Worm (Caenorhabditis elegans) whole organism, young adult: ENCODE results near the gene R04F11.5.

Source experiments
- B0261.1 ChIP-seq: sonication (generic microtip); optimal IDR thresholded peaks from 2 replicates; lab custom pipeline; 2016; ENCODE audit warnings: mild to moderate bottlenecking, missing genetic modification characterization, moderate library complexity, missing compliant biosample characterization
- C06A6.2 ChIP-seq: fragments of 200-800 bp; sonication (Bioruptor generic); conservative IDR thresholded peaks from 2 replicates; pipeline ENCODE4 v1.3.6; 2022; ENCODE audit warnings: missing genetic modification characterization, missing compliant biosample characterization
- D2030.7 ChIP-seq: fragments of 200-800 bp; sonication (Bioruptor generic); IDR thresholded peaks from 2 replicates; pipeline ENCODE4 v1.3.6; 2022; ENCODE audit warnings: missing genetic modification reagents, missing genetic modification characterization, missing compliant biosample characterization
- F23B12.7 ChIP-seq: sonication (generic microtip); optimal IDR thresholded peaks from 2 replicates; lab custom pipeline; 2017; ENCODE audit warnings: missing genetic modification characterization, mild to moderate bottlenecking, missing compliant biosample characterization, antibody characterized with exemption, moderate library complexity; ENCODE audit not compliant: insufficient read depth
- F39B2.1 ChIP-seq: fragments of 200-800 bp; sonication (Bioruptor generic); IDR thresholded peaks from 2 replicates; pipeline ENCODE4 v1.3.6; 2022; ENCODE audit warnings: missing genetic modification reagents, missing genetic modification characterization, missing compliant biosample characterization
- Y53F4B.3 ChIP-seq: fragments of 200-800 bp; sonication (Bioruptor generic); IDR thresholded peaks from 2 replicates; pipeline ENCODE4 v1.3.6; 2022; ENCODE audit warnings: missing genetic modification reagents, missing genetic modification characterization, missing compliant biosample characterization
- Y56A3A.18 ChIP-seq: fragments of 200-800 bp; sonication (Bioruptor generic); IDR thresholded peaks from 2 replicates; pipeline ENCODE4 v1.3.6; 2022; ENCODE audit warnings: missing genetic modification reagents, missing genetic modification characterization, missing compliant biosample characterization
- ZK185.1 ChIP-seq: sonication (generic microtip); optimal IDR thresholded peaks from 2 replicates; lab custom pipeline; 2016; ENCODE audit warnings: mild to moderate bottlenecking, missing genetic modification characterization, missing compliant biosample characterization; ENCODE audit not compliant: poor library complexity, severe bottlenecking
- atf-7 ChIP-seq: sonication (generic microtip); optimal IDR thresholded peaks from 2 replicates; lab custom pipeline; 2017; ENCODE audit warnings: mild to moderate bottlenecking, missing genetic modification characterization, missing compliant biosample characterization
- athp-1 ChIP-seq: sonication (generic microtip); optimal IDR thresholded peaks from 2 replicates; lab custom pipeline; 2017; ENCODE audit warnings: mild to moderate bottlenecking, missing genetic modification characterization, missing compliant biosample characterization
- attf-5 ChIP-seq: fragments of 200-800 bp; sonication (Bioruptor generic); optimal IDR thresholded peaks from 2 replicates; lab custom pipeline; 2018; ENCODE audit warnings: mild to moderate bottlenecking, missing genetic modification characterization, missing compliant biosample characterization
- attf-6 ChIP-seq: fragments of 200-800 bp; sonication (Bioruptor generic); IDR thresholded peaks from 2 replicates; pipeline ENCODE4 v1.3.6; 2022; ENCODE audit warnings: missing genetic modification reagents, missing genetic modification characterization, missing compliant biosample characterization
- bed-2 ChIP-seq: fragments of 200-800 bp; sonication (Bioruptor generic); IDR thresholded peaks from 2 replicates; pipeline ENCODE4 v1.3.6; 2022; ENCODE audit warnings: missing genetic modification reagents, missing genetic modification characterization, missing compliant biosample characterization
- ccch-3 ChIP-seq: fragments of 200-800 bp; sonication (Bioruptor generic); optimal IDR thresholded peaks from 2 replicates; lab custom pipeline; 2018; ENCODE audit warnings: mild to moderate bottlenecking, missing genetic modification characterization, missing compliant biosample characterization
- cebp-1 ChIP-seq, 2 experiments: fragments of 200-800 bp in 1 of 2; sonication (Bioruptor generic) in 1 of 2; sonication (generic microtip) in 1 of 2; IDR thresholded peaks in 1 of 2; optimal IDR thresholded peaks in 1 of 2; 2 replicates each; pipeline versions ENCODE4 v1.3.6 to Lab custom; 2017 to 2022; ENCODE audit warnings: missing compliant biosample characterization in 2 of 2, missing genetic modification characterization in 2 of 2, mild to moderate bottlenecking in 1 of 2, missing genetic modification reagents in 1 of 2, moderate library complexity in 1 of 2
- ceh-40 ChIP-seq: fragments of 200-800 bp; sonication (Bioruptor generic); IDR thresholded peaks from 2 replicates; pipeline ENCODE4 v1.3.6; 2022; ENCODE audit warnings: missing genetic modification characterization, missing compliant biosample characterization
- ceh-58 ChIP-seq: fragments of 200-800 bp; sonication (Bioruptor generic); IDR thresholded peaks from 2 replicates; pipeline ENCODE4 v1.3.6; 2022; ENCODE audit warnings: missing genetic modification characterization, missing compliant biosample characterization
- chd-7 ChIP-seq: sonication (generic microtip); optimal IDR thresholded peaks from 2 replicates; lab custom pipeline; 2016; ENCODE audit warnings: mild to moderate bottlenecking, missing genetic modification characterization, moderate library complexity, missing compliant biosample characterization
- dox-1 ChIP-seq: fragments of 200-800 bp; sonication (Bioruptor generic); IDR thresholded peaks from 2 replicates; pipeline ENCODE4 v1.3.6; 2022; ENCODE audit warnings: missing genetic modification reagents, missing genetic modification characterization, missing compliant biosample characterization
- efl-1 ChIP-seq: fragments of 150-350 bp; optimal IDR thresholded peaks from 2 replicates; lab custom pipeline; 2014; ENCODE audit warnings: missing biosample characterization, missing genetic modification reagents, missing genetic modification characterization
- egl-44 ChIP-seq: fragments of 200-800 bp; sonication (Bioruptor generic); IDR thresholded peaks from 2 replicates; pipeline ENCODE4 v1.3.6; 2022; ENCODE audit warnings: missing genetic modification reagents, missing genetic modification characterization, missing compliant biosample characterization
- hmg-1.2 ChIP-seq: fragments of 200-800 bp; sonication (Bioruptor generic); IDR thresholded peaks from 2 replicates; pipeline ENCODE4 v1.3.6; 2022; ENCODE audit warnings: missing genetic modification reagents, missing genetic modification characterization, missing compliant biosample characterization
- hsf-1 ChIP-seq: fragments of 200-800 bp; sonication (Bioruptor generic); IDR thresholded peaks from 2 replicates; pipeline ENCODE4 v1.3.6; 2022; ENCODE audit warnings: missing genetic modification reagents, missing genetic modification characterization, missing compliant biosample characterization
- lin-35 ChIP-seq, 3 experiments: fragments of 150-350 bp in 2 of 3; sonication (generic microtip) in 1 of 3; optimal IDR thresholded peaks; 2 replicates each; lab custom pipeline; 2014 to 2018; ENCODE audit warnings: missing biosample characterization in 3 of 3, missing genetic modification characterization in 3 of 3, missing genetic modification reagents in 3 of 3
- lin-40 ChIP-seq: sonication (generic microtip); optimal IDR thresholded peaks from 2 replicates; lab custom pipeline; 2016; ENCODE audit warnings: missing genetic modification characterization, mild to moderate bottlenecking, missing compliant biosample characterization, missing genotype, missing genetic modification reagents
- nfya-1 ChIP-seq: sonication (generic microtip); optimal IDR thresholded peaks from 2 replicates; lab custom pipeline; 2017; ENCODE audit warnings: antibody characterized with exemption, missing compliant biosample characterization, missing genetic modification characterization, borderline replicate concordance; ENCODE audit not compliant: insufficient read depth
- nhr-80 ChIP-seq: sonication (generic microtip); optimal IDR thresholded peaks from 2 replicates; lab custom pipeline; 2016; ENCODE audit warnings: missing genetic modification characterization, missing compliant biosample characterization
- nhr-90 ChIP-seq: sonication (generic microtip); optimal IDR thresholded peaks from 2 replicates; lab custom pipeline; 2016; ENCODE audit warnings: missing genotype, mild to moderate bottlenecking, missing genetic modification characterization, missing compliant biosample characterization
- pbrm-1 ChIP-seq: fragments of 200-800 bp; sonication (Bioruptor generic); IDR thresholded peaks from 2 replicates; pipeline ENCODE4 v1.3.6; 2022; ENCODE audit warnings: missing genetic modification reagents, missing genetic modification characterization, missing compliant biosample characterization
- snpc-4 ChIP-seq, 5 experiments: fragments of 150-350 bp in 1 of 5; sonication (generic microtip) in 4 of 5; optimal IDR thresholded peaks; 2 replicates each; lab custom pipeline; 2014 to 2018; ENCODE audit warnings: missing genetic modification characterization in 5 of 5, missing biosample characterization in 3 of 5, antibody characterized with exemption in 2 of 5, mild to moderate bottlenecking in 2 of 5, missing compliant biosample characterization in 2 of 5, missing genotype in 2 of 5, moderate library complexity in 2 of 5, missing genetic modification reagents in 1 of 5
- somi-1 ChIP-seq: fragments of 200-800 bp; sonication (Bioruptor generic); optimal IDR thresholded peaks from 2 replicates; lab custom pipeline; 2018; ENCODE audit warnings: mild to moderate bottlenecking, missing genetic modification characterization, missing compliant biosample characterization
- tbp1 ChIP-seq: fragments of 200-800 bp; sonication (Bioruptor generic); optimal IDR thresholded peaks from 2 replicates; lab custom pipeline; 2018; ENCODE audit warnings: mild to moderate bottlenecking, missing genetic modification characterization, missing compliant biosample characterization
- tlf-1 ChIP-seq: fragments of 200-800 bp; sonication (Bioruptor generic); optimal IDR thresholded peaks from 2 replicates; lab custom pipeline; 2018; ENCODE audit warnings: mild to moderate bottlenecking, missing genetic modification characterization, missing compliant biosample characterization
- zim-3 ChIP-seq: sonication (generic microtip); optimal IDR thresholded peaks from 2 replicates; lab custom pipeline; 2017; ENCODE audit warnings: mild to moderate bottlenecking, missing genetic modification characterization, moderate library complexity, missing compliant biosample characterization
- ztf-22 ChIP-seq: fragments of 200-800 bp; sonication (Bioruptor generic); optimal IDR thresholded peaks from 2 replicates; lab custom pipeline; 2018; ENCODE audit warnings: mild to moderate bottlenecking, missing genetic modification characterization, moderate library complexity, missing compliant biosample characterization
- ztf-26 ChIP-seq: sonication (generic microtip); optimal IDR thresholded peaks from 2 replicates; lab custom pipeline; 2017; ENCODE audit warnings: missing genetic modification characterization, missing compliant biosample characterization
- ztf-3 ChIP-seq: fragments of 200-800 bp; sonication (Bioruptor generic); optimal IDR thresholded peaks from 2 replicates; lab custom pipeline; 2018; ENCODE audit warnings: mild to moderate bottlenecking, missing genetic modification characterization, missing compliant biosample characterization

Gene R04F11.5

ce11 chrV:12303453-12304077 is 14.3 kb downstream of the R04F11.5 start (continued):
- TF ChIP-seq chd-7 (peak; percentile 100), efl-1 (GFP tag; lab: Kevin White, UChicago) (peak; percentile 49), nfya-1 (tag; lab: Kevin White, UChicago) (no peak), athp-1 (peak; percentile 99), ztf-3 (GFP tag; lab: Kevin White, UChicago) (peak; percentile 87), Y53F4B.3 (GFP tag; lab: Robert Waterston, UW) (peak; percentile 90), D2030.7 (GFP tag; lab: Robert Waterston, UW) (peak; percentile 90), ceh-58 (peak; percentile 100)

DNA sequence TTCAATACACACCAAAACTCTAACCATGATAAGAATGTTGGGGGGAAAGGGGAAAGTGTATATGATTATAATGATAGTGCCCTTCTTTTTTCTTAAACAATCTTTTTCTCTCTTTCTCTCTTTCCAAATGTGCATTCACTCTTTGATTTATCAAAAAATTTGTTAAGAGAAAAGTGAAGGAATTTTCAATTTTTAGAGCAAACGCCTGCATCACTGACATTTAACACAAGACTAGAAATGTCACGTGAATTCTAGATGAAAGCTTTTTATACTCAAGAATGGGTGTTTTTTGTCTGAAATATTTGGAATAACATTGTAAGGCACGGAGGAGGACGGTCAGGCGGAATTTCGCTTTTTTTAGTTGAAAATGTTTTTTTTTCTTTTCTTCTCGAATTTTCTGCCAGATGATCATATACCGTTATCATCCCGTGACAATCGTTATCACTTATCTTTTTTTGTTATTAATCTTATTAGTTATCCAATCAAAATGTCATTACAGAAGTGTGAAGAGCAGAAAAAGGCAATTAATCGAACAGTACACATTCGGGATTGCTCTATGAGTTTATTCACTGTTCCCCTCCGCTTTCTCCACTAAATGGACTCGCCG is 15.7 kb downstream of the R04F11.5 start, which contains the start of the genes frm-7 and F55C5.17:
Gene frm-7, plus strand, starts transcription at position 500 of the 607 bp plus-strand sequence.
Gene F55C5.17, plus strand, starts transcription at position 557 of the 607 bp plus-strand sequence.
- TF ChIP-seq Y56A3A.18 (GFP tag; lab: Robert Waterston, UW) (0 out of 2 replicates have a peak, but pooled peaks have one; percentile 27), bed-2 (GFP tag; lab: Robert Waterston, UW) (no peak), C06A6.2 (GFP tag; lab: Robert Waterston, UW) (0 out of 2 replicates have a peak, but pooled peaks have one; percentile 37), ZK185.1 (tag; lab: Kevin White, UChicago) (peak; percentile 33), atf-7 (tag; lab: Kevin White, UChicago) (peak; percentile 51), F23B12.7 (tag; lab: Kevin White, UChicago) (no peak), chd-7 (peak; percentile 32), nfya-1 (tag; lab: Kevin White, UChicago) (no peak), lin-40 (tag; lab: Kevin White, UChicago) (peak; percentile 48), hsf-1 (GFP tag; lab: Robert Waterston, UW) (peak; percentile 86), nhr-80 (peak; percentile 58), B0261.1 (no peak), attf-5 (GFP tag; lab: Kevin White, UChicago) (peak; percentile 14), snpc-4 (GFP tag; optimal IDR thresholded peaks at IDR 0.05; lab: Kevin White, UChicago) (no peak), snpc-4 (tag; optimal IDR thresholded peaks at IDR 0.05; lab: Kevin White, UChicago) (peak in 2 of 4 experiments; percentile 6 to 15), tlf-1 (GFP tag; lab: Kevin White, UChicago) (peak; percentile 20), ztf-26 (tag; lab: Kevin White, UChicago) (peak; percentile 64), cebp-1 (GFP tag; IDR thresholded peaks at IDR 0.05; lab: Robert Waterston, UW) (no peak), cebp-1 (tag; optimal IDR thresholded peaks at IDR 0.05; lab: Kevin White, UChicago) (peak; percentile 42)

DNA sequence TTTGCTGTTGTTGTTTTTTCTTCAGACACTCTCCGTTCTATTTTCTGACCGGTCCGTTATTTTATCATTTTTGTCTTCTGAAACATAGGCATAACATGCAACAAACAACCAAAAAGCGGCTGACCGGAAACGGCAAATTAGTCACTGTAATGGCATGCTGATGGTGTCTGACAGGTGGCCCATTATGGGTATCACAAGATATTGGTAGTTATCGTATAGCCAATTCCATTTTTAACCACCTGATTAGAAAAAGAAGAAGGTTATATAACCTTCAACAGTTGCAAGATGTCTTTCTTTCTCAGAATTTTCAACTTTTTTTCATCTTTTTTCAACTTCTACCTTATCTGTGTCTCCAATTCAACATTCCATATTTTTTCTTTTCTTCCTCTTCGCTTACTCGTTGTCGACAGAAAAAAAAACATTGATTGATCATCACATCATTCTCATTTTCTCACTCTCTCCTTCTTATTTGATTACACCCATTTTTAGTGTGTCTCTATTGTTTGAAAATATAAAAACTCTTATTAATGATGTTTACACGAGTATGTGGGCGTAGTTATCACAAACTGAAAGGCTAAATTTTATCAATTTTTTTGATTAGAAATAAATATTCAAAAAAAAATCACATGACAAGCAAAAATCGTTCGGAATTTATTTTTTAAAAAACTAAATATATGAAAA is 16.9 kb downstream of the R04F11.5 start:
- TF ChIP-seq ccch-3 (GFP tag; lab: Kevin White, UChicago) = no peak
- peak; percentile 12 for TF ChIP-seq somi-1 (GFP tag; lab: Kevin White, UChicago)
- 0 out of 2 replicates have a peak, but pooled peaks have one; percentile 20 for TF ChIP-seq pbrm-1 (GFP tag; lab: Robert Waterston, UW)
- no peak for TF ChIP-seq Y53F4B.3 (GFP tag; lab: Robert Waterston, UW)
- no peak for TF ChIP-seq ztf-22 (GFP tag; lab: Kevin White, UChicago)
- no peak for TF ChIP-seq lin-35 (GFP tag; optimal IDR thresholded peaks at IDR 0.05; lab: Kevin White, UChicago)

DNA sequence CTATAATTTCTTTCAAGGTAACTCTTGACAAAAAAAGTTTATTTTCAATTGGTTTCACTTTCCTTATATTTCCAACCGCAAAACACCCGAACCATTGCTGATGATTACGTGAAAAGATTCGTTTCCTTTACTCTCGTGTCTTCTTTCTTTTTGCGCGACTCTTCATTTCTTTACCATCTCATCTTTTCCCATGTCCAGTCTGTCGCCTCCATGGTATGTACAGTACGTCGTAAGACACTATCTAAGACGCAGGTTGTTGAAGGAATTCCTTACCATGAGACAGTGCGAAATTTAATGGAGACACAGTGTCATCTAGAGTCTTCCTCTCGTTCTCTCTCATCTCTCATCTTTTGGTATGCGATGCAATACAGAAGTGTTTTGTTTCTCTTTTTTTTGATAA is 17.7 kb downstream of the R04F11.5 start:
- TF ChIP-seq Y56A3A.18 (GFP tag; lab: Robert Waterston, UW) (0 out of 2 replicates have a peak, but pooled peaks have one; percentile 64), B0261.1 (no peak), hmg-1.2 (GFP tag; lab: Robert Waterston, UW) (peak; percentile 66; the same call in 1 of the 2 replicates), cebp-1 (GFP tag; IDR thresholded peaks at IDR 0.05; lab: Robert Waterston, UW) (no peak), cebp-1 (tag; optimal IDR thresholded peaks at IDR 0.05; lab: Kevin White, UChicago) (peak; percentile 56), egl-44 (no peak), dox-1 (GFP tag; lab: Robert Waterston, UW) (peak; percentile 35; the same call in 1 of the 2 replicates), tbp1 (GFP tag; lab: Kevin White, UChicago) (peak; percentile 20), zim-3 (no peak), lin-40 (tag; lab: Kevin White, UChicago) (peak; percentile 49), F39B2.1 (GFP tag; lab: Robert Waterston, UW) (no peak), nhr-90 (tag; lab: Kevin White, UChicago) (no peak), ceh-40 (no peak), ztf-3 (GFP tag; lab: Kevin White, UChicago) (no peak), attf-6 (GFP tag; lab: Robert Waterston, UW) (no peak)
